Fruit fly (Drosophila melanogaster): Measurements from ENCODE around the gene ND-SGDH.

DNA sequence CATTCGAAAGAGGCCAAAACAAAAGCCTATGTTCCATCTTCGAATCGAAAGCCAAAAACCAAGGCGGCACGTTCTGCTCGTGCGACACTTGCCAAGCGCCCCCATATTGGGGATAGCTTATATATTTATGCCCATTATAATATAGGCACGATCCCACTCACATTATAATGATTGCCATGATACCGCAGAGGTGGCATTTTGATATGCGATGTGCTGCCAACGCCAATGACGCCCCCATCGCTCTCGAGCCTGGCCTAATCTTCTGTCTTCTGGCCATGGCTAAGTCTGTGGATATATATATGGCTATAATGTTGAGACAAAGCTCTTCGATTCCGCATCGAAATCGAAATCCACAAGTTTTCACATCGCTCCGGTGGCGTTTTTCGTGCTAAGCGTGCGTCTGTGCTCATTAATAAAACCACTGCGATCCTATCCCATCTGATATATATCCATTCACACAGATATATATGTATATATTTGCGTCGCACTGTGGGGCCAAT, 45.5 kb downstream of the ND-SGDH start:
- TF ChIP-seq CG34367 (tag; optimal IDR thresholded peaks at IDR 0.05) (no peak), CG4496 (GFP tag; IDR thresholded peaks at IDR 0.05) (0 out of 3 replicates have a peak, but pooled peaks have one; percentile 23), CG8301 (tag; optimal IDR thresholded peaks at IDR 0.05) (no peak), D1 (tag; optimal IDR thresholded peaks at IDR 0.05) (no peak), Snoo (tag; optimal IDR thresholded peaks at IDR 0.05) (no peak), EcR (GFP tag; optimal IDR thresholded peaks at IDR 0.05) (peak; percentile 13), CG17806 (tag; optimal IDR thresholded peaks at IDR 0.05) (no peak), gl (tag; optimal IDR thresholded peaks at IDR 0.05) (no peak)

Measured in whole organism, pupa.